Worm (Caenorhabditis elegans) whole organism, late embryonic: ENCODE data around the gene zhit-1.

Experiments
- pat-9 ChIP-seq: fragments of 200-800 bp; sonication (Bioruptor generic); optimal IDR thresholded peaks from 2 replicates; lab custom pipeline; 2018; ENCODE audit warnings: mild to moderate bottlenecking, missing genetic modification characterization, moderate library complexity, missing compliant biosample characterization
- zip-5 ChIP-seq: sonication (generic microtip); optimal IDR thresholded peaks from 2 replicates; lab custom pipeline; 2016; ENCODE audit warnings: missing genetic modification characterization, missing compliant biosample characterization

DNA sequence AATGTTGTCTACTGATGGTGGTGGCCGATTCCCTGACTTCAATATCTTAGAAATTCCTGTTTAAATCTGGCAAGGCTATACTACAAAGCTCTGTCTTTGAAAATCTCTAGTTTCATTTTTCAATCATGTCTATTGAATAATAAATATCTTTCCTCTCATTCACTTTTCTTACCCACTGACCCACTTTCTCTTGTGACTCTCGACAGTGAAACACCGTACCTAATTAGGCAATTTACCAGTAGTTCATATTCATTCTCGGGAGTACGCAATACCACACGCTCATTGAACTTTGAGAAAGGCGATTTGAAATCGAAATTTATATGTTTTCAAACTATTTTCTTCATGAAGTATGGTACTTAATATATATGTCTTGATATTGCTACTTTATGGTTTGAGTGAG is 11.5 kb downstream of the zhit-1 start, which contains the start of gene CD4.11:
- TF ChIP-seq pat-9 (tag; lab: Kevin White, UChicago) (no peak), zip-5 (tag; lab: Kevin White, UChicago) (no peak)
